Worm (Caenorhabditis elegans) whole organism, L4/young adult: ENCODE results near the gene attf-4.
A peak's percentile ranks its signal among the peaks of the same experiment; 100 is the strongest.

Experiments used
- W03F9.2 ChIP-seq: fragments of 150-350 bp; optimal IDR thresholded peaks from 2 replicates; lab custom pipeline; 2014; ENCODE audit warnings: missing biosample characterization, missing genetic modification characterization
- dao-5 ChIP-seq: sonication (generic microtip); optimal IDR thresholded peaks from 2 replicates; lab custom pipeline; 2016; ENCODE audit warnings: missing genotype, missing genetic modification characterization, moderate library complexity, missing compliant biosample characterization
- him-1 ChIP-seq: sonication (generic microtip); optimal IDR thresholded peaks from 2 replicates; lab custom pipeline; 2016; ENCODE audit warnings: missing genotype, missing genetic modification reagents, missing genetic modification characterization, missing compliant biosample characterization

Gene attf-4

ce11 chrIII:6095654-6096053 lies 15.3 kb downstream of the attf-4 start:
- TF ChIP-seq dao-5 (tag; lab: Kevin White, UChicago) (no peak), him-1 (tag; lab: Kevin White, UChicago) (no peak), W03F9.2 (no peak)

- TF ChIP-seq him-1 (tag; lab: Kevin White, UChicago), result no peak
- TF ChIP-seq dao-5 (tag; lab: Kevin White, UChicago), result no peak
- no peak for TF ChIP-seq W03F9.2
These were observed 22.4 kb downstream of the attf-4 start, which contains the start of gene C05D10.4 for ce11 chrIII:6102762-6103161. TSS of gene C05D10.4 (minus strand) at chrIII:6102862.

ce11 chrIII:6105897-6106296 lies 25.5 kb downstream of the attf-4 start:
- TF ChIP-seq him-1 (tag; lab: Kevin White, UChicago) (no peak), dao-5 (tag; lab: Kevin White, UChicago) (no peak), W03F9.2 (no peak)

ce11 chrIII:6110187-6110586 lies 29.8 kb downstream of the attf-4 start:
- no peak for TF ChIP-seq him-1 (tag; lab: Kevin White, UChicago)
- TF ChIP-seq dao-5 (tag; lab: Kevin White, UChicago), result no peak
- no peak for TF ChIP-seq W03F9.2

ce11 chrIII:6116281-6116886 lies 36.0 kb downstream of the attf-4 start, which contains the start of gene nmt-1:
TSS of gene nmt-1 (minus strand) at chrIII:6116331.
- TF ChIP-seq W03F9.2 (peak; percentile 36), him-1 (tag; lab: Kevin White, UChicago) (no peak)

- TF ChIP-seq dao-5 (tag; lab: Kevin White, UChicago) (no peak), W03F9.2 (no peak), him-1 (tag; lab: Kevin White, UChicago) (no peak)
These were observed 36.6 kb downstream of the attf-4 start for ce11 chrIII:6116981-6117380.

- no peak for TF ChIP-seq dao-5 (tag; lab: Kevin White, UChicago)
- no peak for TF ChIP-seq him-1 (tag; lab: Kevin White, UChicago)
- no peak for TF ChIP-seq W03F9.2
These were observed 38.0 kb downstream of the attf-4 start, which contains the start of gene kin-18 for ce11 chrIII:6118320-6118719. TSS of gene kin-18 (plus strand) at chrIII:6118620.

- TF ChIP-seq him-1 (tag; lab: Kevin White, UChicago), result no peak
- TF ChIP-seq W03F9.2, result no peak
- TF ChIP-seq dao-5 (tag; lab: Kevin White, UChicago), result no peak
These were observed 40.6 kb downstream of the attf-4 start for ce11 chrIII:6120990-6121389.

- TF ChIP-seq him-1 (tag; lab: Kevin White, UChicago) (no peak), dao-5 (tag; lab: Kevin White, UChicago) (no peak), W03F9.2 (no peak)
These were observed 43.3 kb downstream of the attf-4 start for ce11 chrIII:6123647-6124046.

- TF ChIP-seq dao-5 (tag; lab: Kevin White, UChicago) (no peak), him-1 (tag; lab: Kevin White, UChicago) (no peak), W03F9.2 (no peak)
These were observed 51.7 kb downstream of the attf-4 start for ce11 chrIII:6132068-6132467.

- TF ChIP-seq him-1 (tag; lab: Kevin White, UChicago), result peak; percentile 80
These were observed 53.0 kb downstream of the attf-4 start for ce11 chrIII:6133389-6133789.

ce11 chrIII:6134111-6134510 lies 53.7 kb downstream of the attf-4 start:
- no peak for TF ChIP-seq dao-5 (tag; lab: Kevin White, UChicago)
- TF ChIP-seq him-1 (tag; lab: Kevin White, UChicago), result no peak
- TF ChIP-seq W03F9.2, result no peak
